Worm (Caenorhabditis elegans) whole organism, young adult: ENCODE results near the gene irld-4.
A peak's percentile ranks its signal among the peaks of the same experiment; 100 is the strongest.

ENCODE experiments used
- C06A6.2 ChIP-seq: fragments of 200-800 bp; sonication (Bioruptor generic); conservative IDR thresholded peaks from 2 replicates; pipeline ENCODE4 v1.3.6; 2022; ENCODE audit warnings: missing genetic modification characterization, missing compliant biosample characterization
- C17E4.6 ChIP-seq: fragments of 200-800 bp; sonication (Bioruptor generic); IDR thresholded peaks from 2 replicates; pipeline ENCODE4 v1.3.6; 2022; ENCODE audit warnings: missing genetic modification reagents, missing genetic modification characterization, missing compliant biosample characterization
- D2030.7 ChIP-seq: fragments of 200-800 bp; sonication (Bioruptor generic); IDR thresholded peaks from 2 replicates; pipeline ENCODE4 v1.3.6; 2022; ENCODE audit warnings: missing genetic modification reagents, missing genetic modification characterization, missing compliant biosample characterization
- F10E7.11 ChIP-seq: sonication (generic microtip); optimal IDR thresholded peaks from 2 replicates; lab custom pipeline; 2017; ENCODE audit warnings: mild to moderate bottlenecking, missing genetic modification characterization, moderate library complexity, missing compliant biosample characterization
- F23B12.7 ChIP-seq: sonication (generic microtip); optimal IDR thresholded peaks from 2 replicates; lab custom pipeline; 2017; ENCODE audit warnings: missing genetic modification characterization, mild to moderate bottlenecking, missing compliant biosample characterization, antibody characterized with exemption, moderate library complexity; ENCODE audit not compliant: insufficient read depth
- F57A8.1 ChIP-seq: fragments of 200-800 bp; sonication (Bioruptor generic); optimal IDR thresholded peaks from 2 replicates; lab custom pipeline; 2018; ENCODE audit warnings: mild to moderate bottlenecking, missing genetic modification characterization, moderate library complexity, missing compliant biosample characterization
- F57C9.4 ChIP-seq: sonication (generic microtip); optimal IDR thresholded peaks from 2 replicates; lab custom pipeline; 2017; ENCODE audit warnings: mild to moderate bottlenecking, missing genetic modification characterization, missing compliant biosample characterization
- K11D2.4 ChIP-seq: fragments of 200-800 bp; sonication (Bioruptor generic); IDR thresholded peaks from 2 replicates; pipeline ENCODE4 v1.3.6; 2022; ENCODE audit warnings: missing genetic modification reagents, missing genetic modification characterization, missing compliant biosample characterization
- T26A5.8 ChIP-seq: sonication (generic microtip); optimal IDR thresholded peaks from 2 replicates; lab custom pipeline; 2016; ENCODE audit warnings: missing genetic modification characterization, missing compliant biosample characterization
- Y53G8AR.9 ChIP-seq: fragments of 200-800 bp; sonication (Bioruptor generic); conservative IDR thresholded peaks from 2 replicates; pipeline ENCODE4 v1.3.6; 2022; ENCODE audit warnings: missing genetic modification reagents, missing genetic modification characterization, missing compliant biosample characterization
- Y67H2A.10 ChIP-seq: fragments of 200-800 bp; sonication (Bioruptor generic); conservative IDR thresholded peaks from 2 replicates; pipeline ENCODE4 v1.3.6; 2022; ENCODE audit warnings: missing genetic modification reagents, missing genetic modification characterization, missing compliant biosample characterization
- Y95B8A.8 ChIP-seq: fragments of 200-800 bp; sonication (Bioruptor generic); IDR thresholded peaks from 2 replicates; pipeline ENCODE4 v1.3.6; 2022; ENCODE audit warnings: missing genetic modification reagents, missing genetic modification characterization, missing compliant biosample characterization
- ZK185.1 ChIP-seq: sonication (generic microtip); optimal IDR thresholded peaks from 2 replicates; lab custom pipeline; 2016; ENCODE audit warnings: mild to moderate bottlenecking, missing genetic modification characterization, missing compliant biosample characterization; ENCODE audit not compliant: poor library complexity, severe bottlenecking
- aptf-2 ChIP-seq: fragments of 200-800 bp; sonication (Bioruptor generic); conservative IDR thresholded peaks from 2 replicates; pipeline ENCODE4 v1.3.6; 2022; ENCODE audit warnings: missing genetic modification reagents, missing genetic modification characterization, missing compliant biosample characterization
- aptf-3 ChIP-seq: fragments of 200-800 bp; sonication (Bioruptor generic); IDR thresholded peaks from 2 replicates; pipeline ENCODE4 v1.3.6; 2022; ENCODE audit warnings: missing genetic modification characterization, missing compliant biosample characterization
- attf-3 ChIP-seq: fragments of 200-800 bp; sonication (Bioruptor generic); conservative IDR thresholded peaks from 2 replicates; pipeline ENCODE4 v1.3.6; 2022; ENCODE audit warnings: missing genetic modification reagents, missing genetic modification characterization, missing compliant biosample characterization
- ccch-3 ChIP-seq: fragments of 200-800 bp; sonication (Bioruptor generic); optimal IDR thresholded peaks from 2 replicates; lab custom pipeline; 2018; ENCODE audit warnings: mild to moderate bottlenecking, missing genetic modification characterization, missing compliant biosample characterization
- ceh-100 ChIP-seq: fragments of 200-800 bp; sonication (Bioruptor generic); IDR thresholded peaks from 2 replicates; pipeline ENCODE4 v1.3.6; 2022; ENCODE audit warnings: missing genetic modification reagents, missing genetic modification characterization, missing compliant biosample characterization
- ceh-27 ChIP-seq: fragments of 200-800 bp; sonication (Bioruptor generic); optimal IDR thresholded peaks from 2 replicates; lab custom pipeline; 2018; ENCODE audit warnings: mild to moderate bottlenecking, missing genetic modification characterization, moderate library complexity, missing compliant biosample characterization
- ceh-91 ChIP-seq: fragments of 200-800 bp; sonication (Bioruptor generic); IDR thresholded peaks from 2 replicates; pipeline ENCODE4 v1.3.6; 2022; ENCODE audit warnings: missing genetic modification reagents, missing genetic modification characterization, missing compliant biosample characterization
- chd-7 ChIP-seq: sonication (generic microtip); optimal IDR thresholded peaks from 2 replicates; lab custom pipeline; 2016; ENCODE audit warnings: mild to moderate bottlenecking, missing genetic modification characterization, moderate library complexity, missing compliant biosample characterization
- die-1 ChIP-seq: sonication (generic microtip); optimal IDR thresholded peaks from 2 replicates; lab custom pipeline; 2016; ENCODE audit warnings: missing genotype, mild to moderate bottlenecking, missing genetic modification characterization, missing compliant biosample characterization
- efl-1 ChIP-seq: fragments of 150-350 bp; optimal IDR thresholded peaks from 2 replicates; lab custom pipeline; 2014; ENCODE audit warnings: missing biosample characterization, missing genetic modification reagents, missing genetic modification characterization
- ekl-4 ChIP-seq: fragments of 200-800 bp; sonication (Bioruptor generic); IDR thresholded peaks from 2 replicates; pipeline ENCODE4 v1.3.6; 2022; ENCODE audit warnings: missing genetic modification reagents, missing genetic modification characterization, missing compliant biosample characterization
- fkh-3 ChIP-seq: sonication (generic microtip); optimal IDR thresholded peaks from 2 replicates; lab custom pipeline; 2016; ENCODE audit warnings: mild to moderate bottlenecking, missing genetic modification characterization, missing compliant biosample characterization
- him-1 ChIP-seq: sonication (generic microtip); optimal IDR thresholded peaks from 2 replicates; lab custom pipeline; 2016; ENCODE audit warnings: missing genotype, missing genetic modification reagents, missing genetic modification characterization, missing compliant biosample characterization
- hlh-26 ChIP-seq: fragments of 200-800 bp; sonication (Bioruptor generic); conservative IDR thresholded peaks from 2 replicates; pipeline ENCODE4 v1.3.6; 2022; ENCODE audit warnings: missing genetic modification reagents, missing genetic modification characterization, missing compliant biosample characterization
- let-526 ChIP-seq: fragments of 200-800 bp; sonication (Bioruptor generic); IDR thresholded peaks from 2 replicates; pipeline ENCODE4 v1.3.6; 2022; ENCODE audit warnings: missing genetic modification reagents, missing genetic modification characterization, missing compliant biosample characterization
- let-607 ChIP-seq, 2 experiments: fragments of 200-800 bp in 1 of 2; sonication (Bioruptor generic) in 1 of 2; sonication (generic microtip) in 1 of 2; optimal IDR thresholded peaks; 2 replicates each; lab custom pipeline; 2016 to 2018; ENCODE audit warnings: mild to moderate bottlenecking in 2 of 2, missing compliant biosample characterization in 2 of 2, missing genetic modification characterization in 2 of 2, moderate library complexity in 2 of 2, missing genotype in 1 of 2
- lin-26 ChIP-seq: fragments of 200-800 bp; sonication (Bioruptor generic); IDR thresholded peaks from 2 replicates; pipeline ENCODE4 v1.3.6; 2022; ENCODE audit warnings: missing genetic modification reagents, missing genetic modification characterization, missing compliant biosample characterization
- lin-35 ChIP-seq, 3 experiments: fragments of 150-350 bp in 2 of 3; sonication (generic microtip) in 1 of 3; optimal IDR thresholded peaks; 2 replicates each; lab custom pipeline; 2014 to 2018; ENCODE audit warnings: missing biosample characterization in 3 of 3, missing genetic modification characterization in 3 of 3, missing genetic modification reagents in 3 of 3
- madf-10 ChIP-seq: sonication (generic microtip); optimal IDR thresholded peaks from 2 replicates; lab custom pipeline; 2016; ENCODE audit warnings: mild to moderate bottlenecking, missing genetic modification characterization, missing compliant biosample characterization
- mcd-1 ChIP-seq: fragments of 200-800 bp; sonication (Bioruptor generic); IDR thresholded peaks from 2 replicates; pipeline ENCODE4 v1.3.6; 2022; ENCODE audit warnings: missing genetic modification reagents, missing genetic modification characterization, missing compliant biosample characterization
- nfya-2 ChIP-seq: fragments of 200-800 bp; sonication (Bioruptor generic); IDR thresholded peaks from 2 replicates; pipeline ENCODE4 v1.3.6; 2022; ENCODE audit warnings: missing genetic modification reagents, missing genetic modification characterization, missing compliant biosample characterization
- nfyb-1 ChIP-seq: fragments of 200-800 bp; sonication (Bioruptor generic); IDR thresholded peaks from 2 replicates; pipeline ENCODE4 v1.3.6; 2022; ENCODE audit warnings: missing genetic modification reagents, missing genetic modification characterization, missing compliant biosample characterization
- nhr-120 ChIP-seq: fragments of 200-800 bp; sonication (Bioruptor generic); IDR thresholded peaks from 2 replicates; pipeline ENCODE4 v1.3.6; 2022; ENCODE audit warnings: missing genetic modification characterization, missing compliant biosample characterization
- nhr-179 ChIP-seq: sonication (generic microtip); optimal IDR thresholded peaks from 2 replicates; lab custom pipeline; 2016; ENCODE audit warnings: mild to moderate bottlenecking, missing genetic modification characterization, missing compliant biosample characterization
- nhr-90 ChIP-seq: sonication (generic microtip); optimal IDR thresholded peaks from 2 replicates; lab custom pipeline; 2016; ENCODE audit warnings: missing genotype, mild to moderate bottlenecking, missing genetic modification characterization, missing compliant biosample characterization
- pha-4 ChIP-seq: fragments of 150-350 bp; sonication (generic microtip); optimal IDR thresholded peaks from 2 replicates; lab custom pipeline; 2014; ENCODE audit warnings: missing biosample characterization, missing genetic modification reagents, missing genetic modification characterization
- rcor-1 ChIP-seq: fragments of 200-800 bp; sonication (Bioruptor generic); IDR thresholded peaks from 2 replicates; pipeline ENCODE4 v1.3.6; 2022; ENCODE audit warnings: missing genetic modification reagents, missing genetic modification characterization, missing compliant biosample characterization
- repo-1 ChIP-seq: sonication (generic microtip); optimal IDR thresholded peaks from 2 replicates; lab custom pipeline; 2017; ENCODE audit warnings: mild to moderate bottlenecking, missing genetic modification characterization, missing compliant biosample characterization
- sea-2 ChIP-seq: fragments of 200-800 bp; sonication (Bioruptor generic); IDR thresholded peaks from 2 replicates; pipeline ENCODE4 v1.3.6; 2022; ENCODE audit warnings: missing genetic modification characterization, missing compliant biosample characterization
- somi-1 ChIP-seq: fragments of 200-800 bp; sonication (Bioruptor generic); optimal IDR thresholded peaks from 2 replicates; lab custom pipeline; 2018; ENCODE audit warnings: mild to moderate bottlenecking, missing genetic modification characterization, missing compliant biosample characterization
- tbx-9 ChIP-seq: sonication (generic microtip); optimal IDR thresholded peaks from 2 replicates; lab custom pipeline; 2016; ENCODE audit warnings: borderline replicate concordance, missing genetic modification characterization, inconsistent platforms, missing compliant biosample characterization
- zfh-2 ChIP-seq: fragments of 200-800 bp; sonication (Bioruptor generic); conservative IDR thresholded peaks from 2 replicates; pipeline ENCODE4 v1.3.6; 2022; ENCODE audit warnings: missing genetic modification reagents, missing genetic modification characterization, missing compliant biosample characterization
- zim-3 ChIP-seq: sonication (generic microtip); optimal IDR thresholded peaks from 2 replicates; lab custom pipeline; 2017; ENCODE audit warnings: mild to moderate bottlenecking, missing genetic modification characterization, moderate library complexity, missing compliant biosample characterization
- ztf-25 ChIP-seq: fragments of 200-800 bp; sonication (Bioruptor generic); IDR thresholded peaks from 2 replicates; pipeline ENCODE4 v1.3.6; 2022; ENCODE audit warnings: missing genetic modification reagents, missing genetic modification characterization, missing compliant biosample characterization
- ztf-28 ChIP-seq: fragments of 200-800 bp; sonication (Bioruptor generic); IDR thresholded peaks from 2 replicates; pipeline ENCODE4 v1.3.6; 2022; ENCODE audit warnings: missing genetic modification reagents, missing genetic modification characterization, missing compliant biosample characterization
- ztf-3 ChIP-seq: fragments of 200-800 bp; sonication (Bioruptor generic); optimal IDR thresholded peaks from 2 replicates; lab custom pipeline; 2018; ENCODE audit warnings: mild to moderate bottlenecking, missing genetic modification characterization, missing compliant biosample characterization

The irld-4 gene

DNA sequence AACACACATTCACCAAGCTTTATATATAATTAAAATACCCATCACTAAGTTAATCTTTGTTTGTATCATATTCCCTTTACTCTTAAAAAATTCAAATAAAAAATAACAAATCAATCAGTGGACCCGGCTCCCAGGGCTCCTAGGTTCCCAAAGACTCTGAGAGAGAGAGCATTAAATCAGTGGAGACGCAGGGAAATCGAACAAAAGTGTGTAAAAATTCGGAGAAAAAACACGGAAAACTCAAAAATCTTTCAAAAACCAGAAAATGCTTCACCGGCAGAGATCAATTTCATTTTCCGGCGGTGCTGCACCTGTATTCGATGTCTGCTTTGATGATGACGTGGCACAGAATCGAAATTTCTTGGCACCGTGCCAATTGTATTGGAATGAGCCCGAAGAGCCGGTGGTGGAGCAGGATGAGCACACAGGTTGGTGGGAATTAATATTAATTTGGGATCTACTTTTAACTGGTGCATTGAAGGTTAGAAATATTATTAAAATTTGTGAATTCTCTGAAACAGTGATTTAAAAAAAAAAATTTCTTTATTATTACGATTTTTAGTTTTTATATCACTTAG is 25.2 kb downstream of the irld-4 start, which contains the start of gene anoh-2 (continued):
- TF ChIP-seq lin-35 (GFP tag; optimal IDR thresholded peaks at IDR 0.05; lab: Kevin White, UChicago), result no peak
- no peak for TF ChIP-seq him-1 (tag; lab: Kevin White, UChicago)
- no peak; the same call in 1 of the 2 replicates for TF ChIP-seq C17E4.6
- TF ChIP-seq nhr-90 (tag; lab: Kevin White, UChicago), result peak; percentile 10
- peak; percentile 30; the same call in 1 of the 2 replicates for TF ChIP-seq D2030.7 (GFP tag; lab: Robert Waterston, UW)
- TF ChIP-seq chd-7 (tag; lab: Kevin White, UChicago), result no peak
- peak; percentile 47 for TF ChIP-seq F10E7.11
- TF ChIP-seq nhr-179 (tag; lab: Kevin White, UChicago), result no peak
- no peak for TF ChIP-seq K11D2.4 (GFP tag; lab: Robert Waterston, UW)
- TF ChIP-seq tbx-9 (tag; lab: Kevin White, UChicago), result no peak
- TF ChIP-seq fkh-3 (tag; lab: Kevin White, UChicago), result no peak
- TF ChIP-seq nhr-120 (GFP tag; lab: Robert Waterston, UW), result no peak
- no peak for TF ChIP-seq aptf-2 (GFP tag; lab: Robert Waterston, UW)
- TF ChIP-seq somi-1, result no peak
- no peak for TF ChIP-seq nfya-2 (GFP tag; lab: Robert Waterston, UW)
- no peak for TF ChIP-seq ekl-4 (GFP tag; lab: Robert Waterston, UW)
- TF ChIP-seq Y67H2A.10 (GFP tag; lab: Robert Waterston, UW), result no peak
- no peak for TF ChIP-seq ccch-3 (GFP tag; lab: Kevin White, UChicago)
- no peak for TF ChIP-seq F57A8.1 (GFP tag; lab: Kevin White, UChicago)
- TF ChIP-seq F57C9.4 (tag; lab: Kevin White, UChicago), result no peak
- TF ChIP-seq ceh-100 (GFP tag; lab: Robert Waterston, UW), result no peak
- TF ChIP-seq ztf-25, result no peak
- no peak for TF ChIP-seq ztf-3 (GFP tag; lab: Kevin White, UChicago)
- no peak for TF ChIP-seq let-607 (tag; optimal IDR thresholded peaks at IDR 0.05; lab: Kevin White, UChicago)
- TF ChIP-seq nfyb-1 (GFP tag; lab: Robert Waterston, UW), result no peak
- TF ChIP-seq lin-26 (GFP tag; lab: Robert Waterston, UW), result no peak
- no peak for TF ChIP-seq rcor-1 (GFP tag; lab: Robert Waterston, UW)
- no peak for TF ChIP-seq C06A6.2 (GFP tag; lab: Robert Waterston, UW)
- no peak for TF ChIP-seq attf-3
- TF ChIP-seq ZK185.1, result no peak
- no peak for TF ChIP-seq hlh-26 (GFP tag; lab: Robert Waterston, UW)
- no peak for TF ChIP-seq ceh-91 (GFP tag; lab: Robert Waterston, UW)
- TF ChIP-seq pha-4 (tag; lab: Kevin White, UChicago), result no peak
- TF ChIP-seq madf-10, result no peak
- 0 out of 2 replicates have a peak, but pooled peaks have one; percentile 51 for TF ChIP-seq Y53G8AR.9 (GFP tag; lab: Robert Waterston, UW)
- TF ChIP-seq Y95B8A.8 (GFP tag; lab: Robert Waterston, UW), result no peak
- no peak for TF ChIP-seq T26A5.8 (tag; lab: Kevin White, UChicago)
- no peak for TF ChIP-seq ztf-28 (GFP tag; lab: Robert Waterston, UW)
- 0 out of 2 replicates have a peak, but pooled peaks have one; percentile 21 for TF ChIP-seq mcd-1 (GFP tag; lab: Robert Waterston, UW)
- peak; percentile 29 for TF ChIP-seq die-1 (tag; lab: Kevin White, UChicago)
- TF ChIP-seq ceh-27, result no peak
- no peak for TF ChIP-seq repo-1
- TF ChIP-seq aptf-3 (GFP tag; lab: Robert Waterston, UW), result no peak
- TF ChIP-seq efl-1 (GFP tag; lab: Kevin White, UChicago), result no peak
- TF ChIP-seq F23B12.7 (tag; lab: Kevin White, UChicago), result no peak
- no peak for TF ChIP-seq let-526 (GFP tag; lab: Robert Waterston, UW)
- no peak for TF ChIP-seq zim-3 (tag; lab: Kevin White, UChicago)
- no peak for TF ChIP-seq zfh-2 (GFP tag; lab: Robert Waterston, UW)
- TF ChIP-seq sea-2 (GFP tag; lab: Robert Waterston, UW), result no peak
